Worm (Caenorhabditis elegans): Measurements from ENCODE around the gene srsx-34.

- TF ChIP-seq lin-13 (tag; optimal IDR thresholded peaks at IDR 0.05) = no peak
- no peak for TF ChIP-seq nhr-76 (tag; optimal IDR thresholded peaks at IDR 0.05)
- TF ChIP-seq nhr-237 (tag; optimal IDR thresholded peaks at IDR 0.05) = no peak
These were observed 17.4 kb downstream of the srsx-34 start for ce11 chrV:9053235-9053634.

All from whole organism, mixed stage, embryonic.